Worm (Caenorhabditis elegans): ENCODE data around the gene W01D2.1.

- TF ChIP-seq cog-1 (tag; optimal IDR thresholded peaks at IDR 0.05) (no peak), klf-2 (GFP tag; conservative IDR thresholded peaks at IDR 0.05) (no peak), med-1 (GFP tag; optimal IDR thresholded peaks at IDR 0.05; ENCODE audit: insufficient read depth) (no peak), flt-1 (GFP tag; IDR thresholded peaks at IDR 0.05) (no peak), T22C8.4 (GFP tag; IDR thresholded peaks at IDR 0.05) (no peak)
Measured at ce11 chrII:14808686-14809085, 6.6 kb upstream of the W01D2.1 start, which contains the start of gene W01D2.6.

Data from whole organism, midembryonic.